Fruit fly (Drosophila melanogaster) whole organism, embryonic: ENCODE results near the gene CG7367.

ENCODE experiments used
- ATbp ChIP-seq: fragments of 200-800 bp; sonication (Bioruptor generic); optimal IDR thresholded peaks from 2 replicates; lab custom pipeline; 2017; ENCODE audit warnings: missing biosample characterization, mild to moderate bottlenecking, missing genetic modification characterization, missing genetic modification reagents
- Antp ChIP-seq: fragments of 200-800 bp; sonication (Bioruptor generic); optimal IDR thresholded peaks from 3 replicates; lab custom pipeline; 2016; ENCODE audit warnings: missing biosample characterization, missing genetic modification characterization
- Asciz ChIP-seq: fragments of 200-800 bp; sonication (Bioruptor generic); optimal IDR thresholded peaks from 2 replicates; lab custom pipeline; 2017; ENCODE audit warnings: missing biosample characterization, mild to moderate bottlenecking, missing genetic modification characterization, missing genetic modification reagents
- CG10321 ChIP-seq: fragments of 200-800 bp; sonication (Bioruptor generic); IDR thresholded peaks from 2 replicates; pipeline ENCODE4 v1.3.6; 2022; ENCODE audit warnings: missing biosample characterization, missing genetic modification characterization
- CG10979 ChIP-seq: fragments of 200-800 bp; sonication (Bioruptor generic); optimal IDR thresholded peaks from 2 replicates; lab custom pipeline; 2018; ENCODE audit warnings: missing biosample characterization, mild to moderate bottlenecking, missing genetic modification characterization, moderate library complexity
- CG12299 ChIP-seq: fragments of 200-800 bp; sonication (Bioruptor generic); optimal IDR thresholded peaks from 2 replicates; lab custom pipeline; 2018; ENCODE audit warnings: missing biosample characterization, mild to moderate bottlenecking, missing genetic modification characterization
- CG13775 ChIP-seq: fragments of 200-800 bp; sonication (Bioruptor generic); optimal IDR thresholded peaks from 3 replicates; lab custom pipeline; 2017; ENCODE audit warnings: missing biosample characterization, mild to moderate bottlenecking, missing genetic modification characterization
- CG1603 ChIP-seq: fragments of 200-800 bp; sonication (Bioruptor generic); optimal IDR thresholded peaks from 2 replicates; lab custom pipeline; 2019; ENCODE audit warnings: missing biosample characterization, mild to moderate bottlenecking, missing genetic modification characterization, moderate library complexity
- CG1792 ChIP-seq: fragments of 200-800 bp; sonication (Bioruptor generic); optimal IDR thresholded peaks from 2 replicates; lab custom pipeline; 2016; ENCODE audit warnings: missing biosample characterization, missing genetic modification characterization
- CG2875 ChIP-seq: fragments of 200-800 bp; sonication (Bioruptor generic); optimal IDR thresholded peaks from 2 replicates; lab custom pipeline; 2017; ENCODE audit warnings: missing biosample characterization, mild to moderate bottlenecking, missing genetic modification characterization, missing genetic modification reagents
- CG30403 ChIP-seq: fragments of 200-800 bp; sonication (Bioruptor generic); optimal IDR thresholded peaks from 3 replicates; lab custom pipeline; 2016; ENCODE audit warnings: missing biosample characterization, missing genetic modification characterization
- CG4617 ChIP-seq: fragments of 200-800 bp; sonication (Bioruptor generic); optimal IDR thresholded peaks from 3 replicates; lab custom pipeline; 2016; ENCODE audit warnings: missing biosample characterization, missing genetic modification characterization, borderline replicate concordance
- CG6683 ChIP-seq: fragments of 200-800 bp; sonication (Bioruptor generic); optimal IDR thresholded peaks from 2 replicates; lab custom pipeline; 2017; ENCODE audit warnings: missing biosample characterization, mild to moderate bottlenecking, missing genetic modification characterization, missing genetic modification reagents
- CG6689 ChIP-seq: fragments of 200-800 bp; sonication (Bioruptor generic); IDR thresholded peaks from 2 replicates; pipeline ENCODE4 v1.3.6; 2022; ENCODE audit warnings: missing biosample characterization, missing genetic modification characterization
- CG6791 ChIP-seq: fragments of 200-800 bp; sonication (Bioruptor generic); IDR thresholded peaks from 3 replicates; pipeline ENCODE4 v1.3.6; 2022; ENCODE audit warnings: missing biosample characterization, missing genetic modification characterization; ENCODE audit not compliant: partially characterized antibody
- CG7372 ChIP-seq: fragments of 200-800 bp; sonication (Bioruptor generic); IDR thresholded peaks from 2 replicates; pipeline ENCODE4 v1.3.6; 2022; ENCODE audit warnings: missing biosample characterization, missing genetic modification characterization
- CG8924 ChIP-seq: fragments of 200-800 bp; optimal IDR thresholded peaks from 3 replicates; lab custom pipeline; 2019; ENCODE audit warnings: missing biosample characterization, mild to moderate bottlenecking, missing genetic modification characterization, moderate library complexity
- CG9797 ChIP-seq: fragments of 200-800 bp; sonication (Bioruptor generic); optimal IDR thresholded peaks from 3 replicates; lab custom pipeline; 2018; ENCODE audit warnings: missing biosample characterization, mild to moderate bottlenecking, missing genetic modification characterization
- CHES-1-like ChIP-seq: fragments of 200-800 bp; sonication (Bioruptor generic); optimal IDR thresholded peaks from 2 replicates; lab custom pipeline; 2016; ENCODE audit warnings: missing biosample characterization, missing genetic modification characterization
- D ChIP-seq, 2 experiments: fragments of 200-800 bp in 1 of 2; fragments of >200 bp in 1 of 2; sonication (Bioruptor generic) in 1 of 2; optimal IDR thresholded peaks; 2 replicates in 1 of 2; 3 replicates in 1 of 2; lab custom pipeline; 2017; ENCODE audit warnings: mild to moderate bottlenecking in 1 of 2, missing biosample characterization in 1 of 2, missing genetic modification characterization in 1 of 2, missing genetic modification reagents in 1 of 2
- Ets97D ChIP-seq: fragments of 200-800 bp; sonication (Bioruptor generic); optimal IDR thresholded peaks from 3 replicates; lab custom pipeline; 2016; ENCODE audit warnings: missing biosample characterization, missing genetic modification characterization
- Fer3 ChIP-seq: fragments of 200-800 bp; sonication (Bioruptor generic); optimal IDR thresholded peaks from 2 replicates; lab custom pipeline; 2018; ENCODE audit warnings: missing biosample characterization, mild to moderate bottlenecking, missing genetic modification characterization, moderate library complexity
- Gsc ChIP-seq: fragments of 200-800 bp; sonication (Bioruptor generic); IDR thresholded peaks from 2 replicates; pipeline ENCODE4 v1.3.6; 2022; ENCODE audit warnings: missing biosample characterization, missing genetic modification characterization
- HmgZ ChIP-seq: fragments of 200-800 bp; sonication (Bioruptor generic); optimal IDR thresholded peaks from 2 replicates; lab custom pipeline; 2018; ENCODE audit warnings: missing biosample characterization, mild to moderate bottlenecking, missing genetic modification characterization
- Hr51 ChIP-seq, 2 experiments: fragments of 200-800 bp; sonication (Bioruptor generic); optimal IDR thresholded peaks; 2 replicates in 1 of 2; 3 replicates in 1 of 2; lab custom pipeline; 2016 to 2018; ENCODE audit warnings: missing biosample characterization in 2 of 2, missing genetic modification characterization in 2 of 2, mild to moderate bottlenecking in 1 of 2, moderate library complexity in 1 of 2
- MBD-R2 ChIP-seq: fragments of 200-800 bp; sonication (Bioruptor generic); IDR thresholded peaks from 2 replicates; pipeline ENCODE4 v1.3.6; 2022; ENCODE audit warnings: missing biosample characterization, missing genetic modification characterization
- MESR4 ChIP-seq: fragments of 200-800 bp; sonication (Bioruptor generic); optimal IDR thresholded peaks from 2 replicates; lab custom pipeline; 2018; ENCODE audit warnings: missing biosample characterization, mild to moderate bottlenecking, missing genetic modification characterization, moderate library complexity
- Max ChIP-seq: fragments of 200-800 bp; sonication (Bioruptor generic); optimal IDR thresholded peaks from 2 replicates; lab custom pipeline; 2016; ENCODE audit warnings: missing biosample characterization, mild to moderate bottlenecking, missing genetic modification characterization
- NFAT ChIP-seq: fragments of 200-800 bp; sonication (Bioruptor generic); IDR thresholded peaks from 2 replicates; pipeline ENCODE4 v1.3.6; 2022; ENCODE audit warnings: missing biosample characterization, missing genetic modification characterization
- Opbp ChIP-seq: fragments of 200-800 bp; sonication (Bioruptor generic); IDR thresholded peaks from 3 replicates; pipeline ENCODE4 v1.3.6; 2022; ENCODE audit warnings: missing biosample characterization, missing genetic modification characterization; ENCODE audit not compliant: partially characterized antibody
- Optix ChIP-seq: fragments of 200-800 bp; sonication (Bioruptor generic); IDR thresholded peaks from 3 replicates; pipeline ENCODE4 v1.3.6; 2022; ENCODE audit warnings: missing biosample characterization, missing genetic modification characterization
- Ssrp ChIP-seq: fragments of 200-800 bp; sonication (Bioruptor generic); optimal IDR thresholded peaks from 2 replicates; lab custom pipeline; 2018; ENCODE audit warnings: missing biosample characterization, mild to moderate bottlenecking, missing genetic modification characterization, moderate library complexity
- ash1 ChIP-seq: fragments of 200-800 bp; sonication (Bioruptor generic); optimal IDR thresholded peaks from 2 replicates; lab custom pipeline; 2018; ENCODE audit warnings: missing biosample characterization, mild to moderate bottlenecking, missing genetic modification characterization
- ato ChIP-seq: fragments of 200-800 bp; sonication (Bioruptor generic); IDR thresholded peaks from 2 replicates; pipeline ENCODE4 v1.3.6; 2022; ENCODE audit warnings: missing biosample characterization, missing genetic modification characterization; ENCODE audit not compliant: partially characterized antibody
- bbx ChIP-seq: fragments of 200-800 bp; sonication (Bioruptor generic); IDR thresholded peaks from 2 replicates; pipeline ENCODE4 v1.3.6; 2022; ENCODE audit warnings: missing biosample characterization, missing genetic modification characterization; ENCODE audit not compliant: partially characterized antibody
- chinmo ChIP-seq: fragments of 200-800 bp; sonication (Bioruptor generic); IDR thresholded peaks from 4 replicates; pipeline ENCODE4 v1.3.6; 2022; ENCODE audit warnings: missing biosample characterization, missing genetic modification characterization; ENCODE audit not compliant: partially characterized antibody
- crp ChIP-seq, 2 experiments: fragments of 200-800 bp; sonication (Bioruptor generic); optimal IDR thresholded peaks; 2 replicates in 1 of 2; 3 replicates in 1 of 2; lab custom pipeline; 2017; ENCODE audit warnings: missing biosample characterization in 2 of 2, missing genetic modification characterization in 2 of 2, mild to moderate bottlenecking in 1 of 2, moderate library complexity in 1 of 2
- gcm ChIP-seq: fragments of 200-800 bp; sonication (Bioruptor generic); optimal IDR thresholded peaks from 2 replicates; lab custom pipeline; 2019; ENCODE audit warnings: missing biosample characterization, mild to moderate bottlenecking, missing genetic modification characterization, moderate library complexity
- hb ChIP-seq: fragments of 200-800 bp; sonication (Bioruptor generic); IDR thresholded peaks from 3 replicates; pipeline ENCODE4 v1.3.6; 2022; ENCODE audit warnings: missing biosample characterization, missing genetic modification characterization; ENCODE audit not compliant: partially characterized antibody
- nmo ChIP-seq: fragments of 200-800 bp; sonication (Bioruptor generic); optimal IDR thresholded peaks from 2 replicates; lab custom pipeline; 2018; ENCODE audit warnings: missing biosample characterization, mild to moderate bottlenecking, missing genetic modification characterization, moderate library complexity
- onecut ChIP-seq: fragments of 200-800 bp; sonication (Bioruptor generic); IDR thresholded peaks from 2 replicates; pipeline ENCODE4 v1.3.6; 2022; ENCODE audit warnings: missing biosample characterization, missing genetic modification characterization
- pum ChIP-seq: fragments of 200-800 bp; sonication (Bioruptor generic); optimal IDR thresholded peaks from 2 replicates; lab custom pipeline; 2016; ENCODE audit warnings: missing biosample characterization, missing genetic modification characterization
- pzg ChIP-seq: fragments of 200-800 bp; sonication (Bioruptor generic); optimal IDR thresholded peaks from 3 replicates; lab custom pipeline; 2018; ENCODE audit warnings: missing biosample characterization, mild to moderate bottlenecking, missing genetic modification characterization, moderate library complexity
- rib ChIP-seq: fragments of 200-800 bp; sonication (Bioruptor generic); IDR thresholded peaks from 2 replicates; pipeline ENCODE4 v1.3.6; 2022; ENCODE audit warnings: missing biosample characterization, missing genetic modification characterization
- slbo ChIP-seq: fragments of 200-800 bp; sonication (Bioruptor generic); IDR thresholded peaks from 2 replicates; pipeline ENCODE4 v1.3.6; 2022; ENCODE audit warnings: missing biosample characterization, missing genetic modification characterization
- ssp ChIP-seq: fragments of 200-800 bp; sonication (Bioruptor generic); IDR thresholded peaks from 2 replicates; pipeline ENCODE4 v1.3.6; 2022; ENCODE audit warnings: missing biosample characterization, missing genetic modification characterization
- stwl ChIP-seq: fragments of 200-800 bp; sonication (Bioruptor generic); optimal IDR thresholded peaks from 3 replicates; lab custom pipeline; 2018; ENCODE audit warnings: missing biosample characterization, mild to moderate bottlenecking, missing genetic modification characterization, moderate library complexity
- tgo ChIP-seq: fragments of 200-800 bp; sonication (Bioruptor generic); IDR thresholded peaks from 3 replicates; pipeline ENCODE4 v1.3.6; 2022; ENCODE audit warnings: missing biosample characterization, missing genetic modification characterization
- zf30C ChIP-seq: fragments of 200-800 bp; sonication (Bioruptor generic); optimal IDR thresholded peaks from 3 replicates; lab custom pipeline; 2018; ENCODE audit warnings: missing biosample characterization, mild to moderate bottlenecking, missing genetic modification characterization

Gene CG7367

DNA sequence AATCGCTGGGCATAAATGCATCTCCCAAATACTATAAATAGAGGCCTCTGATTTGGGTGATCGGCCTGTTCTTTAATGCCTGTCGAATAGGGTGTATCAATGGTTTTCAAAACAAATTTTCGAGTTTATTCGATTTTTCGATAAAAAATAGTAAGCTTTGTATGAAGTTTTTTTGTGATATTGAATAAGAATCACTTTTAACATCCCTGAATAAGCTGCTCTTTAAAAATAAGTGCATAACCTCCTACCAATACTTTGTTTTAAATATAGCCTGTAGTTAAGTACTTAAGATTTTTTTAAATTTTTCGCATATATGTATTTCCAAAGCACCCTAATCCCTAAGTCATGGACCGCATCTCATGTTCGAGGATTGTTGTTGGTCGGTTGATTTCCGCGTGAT lies 41.1 kb upstream of the CG7367 start (continued):
- peak; percentile 21 for TF ChIP-seq ATbp (GFP tag; lab: Kevin White, UChicago)
- TF ChIP-seq gcm (GFP tag; lab: Kevin White, UChicago) = peak; percentile 83
- TF ChIP-seq Fer3 (tag; lab: Kevin White, UChicago) = no peak
- no peak for TF ChIP-seq CG6689
- TF ChIP-seq NFAT (GFP tag; lab: Robert Waterston, UW) = no peak
- no peak for TF ChIP-seq ash1 (GFP tag; lab: Kevin White, UChicago)
- no peak for TF ChIP-seq CG6683 (GFP tag; lab: Kevin White, UChicago)
- no peak for TF ChIP-seq Max (GFP tag; lab: Kevin White, UChicago)
- peak; percentile 24 for TF ChIP-seq CG1603 (tag; lab: Kevin White, UChicago)
- peak; percentile 37 for TF ChIP-seq Ssrp (tag; lab: Kevin White, UChicago)
- TF ChIP-seq Hr51 (GFP tag; optimal IDR thresholded peaks at IDR 0.05; lab: Kevin White, UChicago) = no peak
- TF ChIP-seq CG13775 (GFP tag; lab: Kevin White, UChicago) = no peak
- TF ChIP-seq pum = no peak
- peak; percentile 14 for TF ChIP-seq CG12299 (tag; lab: Kevin White, UChicago)
- peak; percentile 52 for TF ChIP-seq CG30403 (GFP tag; lab: Kevin White, UChicago)
- peak; percentile 41 for TF ChIP-seq CG2875 (GFP tag; lab: Kevin White, UChicago)
- no peak for TF ChIP-seq CG1792 (GFP tag; lab: Kevin White, UChicago)
- TF ChIP-seq Optix (GFP tag; lab: Robert Waterston, UW) = no peak
- TF ChIP-seq Antp = no peak
- no peak for TF ChIP-seq onecut
- TF ChIP-seq slbo = no peak
- no peak for TF ChIP-seq rib
- TF ChIP-seq D (optimal IDR thresholded peaks at IDR 0.05; lab: Kevin White, UChicago) = no peak
- peak; percentile 8 for TF ChIP-seq D (GFP tag; optimal IDR thresholded peaks at IDR 0.05; lab: Kevin White, UChicago)

DNA sequence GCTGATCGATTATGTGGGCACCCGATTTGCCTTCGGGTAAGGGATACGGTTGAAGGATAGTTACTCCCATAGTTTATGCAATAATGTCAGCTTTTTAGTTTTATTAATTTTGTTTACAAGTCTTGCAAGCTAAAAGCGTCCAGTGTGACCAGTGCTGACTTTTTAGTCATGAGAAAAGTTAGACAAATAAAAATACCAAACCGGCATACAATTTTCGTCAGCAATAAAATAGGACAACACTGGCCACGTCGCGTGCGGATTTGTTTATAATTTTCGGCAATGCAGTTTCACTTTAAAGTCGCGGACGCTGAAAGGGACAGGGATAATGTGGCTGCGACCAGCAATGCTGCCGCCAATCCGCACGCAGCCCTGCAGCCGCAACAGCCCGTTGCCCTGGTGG lies 33.1 kb upstream of the CG7367 start, which contains the start of the genes MED20 and Trf:
TSS of gene MED20 (minus strand) at position 157 of the 400 bp plus-strand sequence.
TSS of gene Trf (plus strand) at position 204 of the 400 bp plus-strand sequence.
- TF ChIP-seq MBD-R2 = peak; percentile 94
- TF ChIP-seq CHES-1-like = peak; percentile 71
- TF ChIP-seq hb (GFP tag; lab: Robert Waterston, UW) = no peak
- peak; percentile 49 for TF ChIP-seq CG4617 (GFP tag; lab: Kevin White, UChicago)
- TF ChIP-seq Asciz (GFP tag; lab: Kevin White, UChicago) = no peak
- TF ChIP-seq ssp (GFP tag; lab: Robert Waterston, UW) = no peak
- TF ChIP-seq Gsc (GFP tag; lab: Robert Waterston, UW) = no peak
- peak; percentile 86 for TF ChIP-seq stwl (tag; lab: Kevin White, UChicago)
- TF ChIP-seq bbx (GFP tag; lab: Robert Waterston, UW) = peak; percentile 29; the same call in 1 of the 2 replicates
- peak; percentile 43 for TF ChIP-seq zf30C (GFP tag; lab: Kevin White, UChicago)
- peak; percentile 52 for TF ChIP-seq CG6791 (GFP tag; lab: Robert Waterston, UW)
- TF ChIP-seq pum = no peak
- TF ChIP-seq CG10321 (GFP tag; lab: Robert Waterston, UW) = no peak
- TF ChIP-seq chinmo (GFP tag; lab: Robert Waterston, UW) = 0 out of 4 replicates have a peak, but pooled peaks have one; percentile 77
- peak; percentile 73 for TF ChIP-seq CG9797 (GFP tag; lab: Kevin White, UChicago)
- no peak for TF ChIP-seq CG7372 (GFP tag; lab: Robert Waterston, UW)
- TF ChIP-seq CG8924 = peak; percentile 12
- peak; percentile 71 for TF ChIP-seq pzg (GFP tag; lab: Kevin White, UChicago)
- peak in 1 of 2 experiments; percentile 62 for TF ChIP-seq crp (GFP tag; optimal IDR thresholded peaks at IDR 0.05; lab: Kevin White, UChicago)
- TF ChIP-seq nmo (GFP tag; lab: Kevin White, UChicago) = no peak
- peak; percentile 29 for TF ChIP-seq MESR4
- 0 out of 3 replicates have a peak, but pooled peaks have one; percentile 59 for TF ChIP-seq Opbp (GFP tag; lab: Robert Waterston, UW)
- TF ChIP-seq CG10979 (tag; lab: Kevin White, UChicago) = peak; percentile 15
- TF ChIP-seq tgo = no peak
- TF ChIP-seq HmgZ (tag; lab: Kevin White, UChicago) = peak; percentile 47
- TF ChIP-seq ato (GFP tag; lab: Robert Waterston, UW) = no peak
- peak; percentile 7 for TF ChIP-seq Ets97D (GFP tag; lab: Kevin White, UChicago)
